Fruit fly (Drosophila melanogaster) S2 (cell line): ENCODE measurements around the gene Hel89B.
A peak's percentile ranks its signal among the peaks of the same experiment; 100 is the strongest.

Source experiments
- CG8478 ChIP-seq: fragments of >200 bp; optimal IDR thresholded peaks from 2 replicates; lab custom pipeline; 2018
- CTCF ChIP-seq, 2 experiments: fragments of >200 bp; optimal IDR thresholded peaks; 2 replicates each; lab custom pipeline; 2018

- TF ChIP-seq CTCF (optimal IDR thresholded peaks at IDR 0.05; lab: Kevin White, UChicago) (peak; percentile 14 to 30), CG8478 (no peak)
Measured at dm6 chr3R:15972979-15973486, at the start of gene Hel89B.
